Worm (Caenorhabditis elegans) whole organism, L1 larva: ENCODE data around the gene snpn-1.

ENCODE experiments used
- blmp-1 ChIP-seq: fragments of 150-350 bp; optimal IDR thresholded peaks from 2 replicates; lab custom pipeline; 2014; ENCODE audit warnings: missing biosample characterization, missing genetic modification characterization
- ces-1 ChIP-seq: fragments of 150-350 bp; optimal IDR thresholded peaks from 2 replicates; lab custom pipeline; 2014; ENCODE audit warnings: missing biosample characterization, missing genetic modification reagents, missing genetic modification characterization
- dpl-1 ChIP-seq, 3 experiments: fragments of 150-350 bp in 2 of 3; sonication (generic microtip) in 1 of 3; optimal IDR thresholded peaks; 2 replicates each; lab custom pipeline; 2014 to 2017; ENCODE audit warnings: missing biosample characterization in 3 of 3, missing genetic modification characterization in 3 of 3, missing genetic modification reagents in 3 of 3
- nhr-12 ChIP-seq: sonication (generic microtip); optimal IDR thresholded peaks from 2 replicates; lab custom pipeline; 2017; ENCODE audit warnings: missing biosample characterization, missing genetic modification characterization
- nhr-90 ChIP-seq: sonication (generic microtip); optimal IDR thresholded peaks from 2 replicates; lab custom pipeline; 2016; ENCODE audit warnings: mild to moderate bottlenecking, missing genetic modification characterization, missing compliant biosample characterization; ENCODE audit not compliant: poor library complexity
- sox-4 ChIP-seq: sonication (generic microtip); optimal IDR thresholded peaks from 2 replicates; lab custom pipeline; 2016; ENCODE audit warnings: missing genetic modification characterization, missing compliant biosample characterization
- ztf-11 ChIP-seq, 2 experiments: sonication (generic microtip); optimal IDR thresholded peaks; 2 replicates each; lab custom pipeline; 2016 to 2017; ENCODE audit warnings: missing genetic modification characterization in 2 of 2, missing biosample characterization in 1 of 2, missing compliant biosample characterization in 1 of 2

DNA sequence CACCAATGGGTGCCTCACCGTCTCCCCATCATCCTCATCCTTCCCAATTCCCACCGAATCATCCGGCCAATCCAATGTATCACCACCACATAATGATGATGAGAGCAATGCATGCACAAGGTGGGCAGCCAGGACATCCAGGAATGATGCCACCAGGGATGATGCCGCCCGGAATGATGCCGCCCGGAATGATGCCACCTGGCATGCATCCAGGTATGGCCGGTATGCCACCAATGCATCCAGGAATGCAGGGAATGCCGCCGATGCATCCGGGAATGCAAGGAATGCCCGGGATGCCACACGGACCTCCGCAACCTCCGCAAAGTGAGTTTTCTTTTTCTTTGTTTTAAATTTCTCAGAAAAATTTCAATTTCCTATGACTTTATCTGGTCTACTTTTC, 5.1 kb downstream of the snpn-1 start:
- TF ChIP-seq sox-4 (tag; lab: Kevin White, UChicago) (no peak), nhr-90 (tag; lab: Kevin White, UChicago) (no peak), dpl-1 (GFP tag; optimal IDR thresholded peaks at IDR 0.05; lab: Kevin White, UChicago) (no peak), ces-1 (GFP tag; lab: Kevin White, UChicago) (no peak), nhr-12 (tag; lab: Kevin White, UChicago) (no peak), ztf-11 (tag; optimal IDR thresholded peaks at IDR 0.05; lab: Kevin White, UChicago) (no peak), blmp-1 (tag; lab: Kevin White, UChicago) (no peak)
